Worm (Caenorhabditis elegans) whole organism, L2 larva: ENCODE data around the gene str-150.

ENCODE experiments used
- C34F6.9 ChIP-seq: fragments of 150-350 bp; optimal IDR thresholded peaks from 2 replicates; lab custom pipeline; 2014; ENCODE audit warnings: missing biosample characterization, missing genetic modification characterization
- F13H6.1 ChIP-seq: sonication (generic microtip); optimal IDR thresholded peaks from 2 replicates; lab custom pipeline; 2016; ENCODE audit warnings: missing genetic modification characterization, missing compliant biosample characterization
- Y55F3AM.14 ChIP-seq: fragments of 200-800 bp; sonication (Bioruptor generic); optimal IDR thresholded peaks from 2 replicates; lab custom pipeline; 2018; ENCODE audit warnings: mild to moderate bottlenecking, missing genetic modification characterization, missing compliant biosample characterization
- ZK546.5 ChIP-seq: sonication (generic microtip); optimal IDR thresholded peaks from 2 replicates; lab custom pipeline; 2017; ENCODE audit warnings: missing biosample characterization, missing genetic modification characterization
- alr-1 ChIP-seq: fragments of 150-350 bp; optimal IDR thresholded peaks from 2 replicates; lab custom pipeline; 2014; ENCODE audit warnings: missing biosample characterization, missing genetic modification characterization
- aly-2 ChIP-seq: fragments of 150-350 bp; optimal IDR thresholded peaks from 2 replicates; lab custom pipeline; 2014; ENCODE audit warnings: missing biosample characterization, missing genetic modification characterization
- ama-1 ChIP-seq: fragments of 150-350 bp; optimal IDR thresholded peaks from 2 replicates; lab custom pipeline; 2018; ENCODE audit warnings: inconsistent platforms
- blmp-1 ChIP-seq: sonication (generic microtip); optimal IDR thresholded peaks from 2 replicates; lab custom pipeline; 2017; ENCODE audit warnings: missing genetic modification characterization, mild to moderate bottlenecking, missing compliant biosample characterization, antibody characterized with exemption, moderate library complexity; ENCODE audit not compliant: insufficient read depth
- dmd-4 ChIP-seq: sonication (generic microtip); optimal IDR thresholded peaks from 2 replicates; lab custom pipeline; 2017; ENCODE audit warnings: missing biosample characterization, missing genetic modification characterization
- elt-1 ChIP-seq: fragments of 150-350 bp; optimal IDR thresholded peaks from 2 replicates; lab custom pipeline; 2014; ENCODE audit warnings: missing biosample characterization, missing genetic modification characterization
- elt-3 ChIP-seq: sonication (generic microtip); optimal IDR thresholded peaks from 2 replicates; lab custom pipeline; 2017; ENCODE audit warnings: missing biosample characterization, missing genetic modification characterization
- fos-1 ChIP-seq: fragments of 150-350 bp; optimal IDR thresholded peaks from 2 replicates; lab custom pipeline; 2014; ENCODE audit warnings: missing biosample characterization, missing genetic modification characterization
- lin-11 ChIP-seq: fragments of 150-350 bp; sonication (generic microtip); optimal IDR thresholded peaks from 2 replicates; lab custom pipeline; 2014; ENCODE audit warnings: missing biosample characterization, missing genetic modification characterization, inconsistent platforms, mixed read lengths
- lin-13 ChIP-seq: fragments of 150-350 bp; optimal IDR thresholded peaks from 2 replicates; lab custom pipeline; 2014; ENCODE audit warnings: missing biosample characterization, missing genetic modification reagents, missing genetic modification characterization
- lin-39 ChIP-seq: fragments of 150-350 bp; optimal IDR thresholded peaks from 2 replicates; lab custom pipeline; 2014; ENCODE audit warnings: missing biosample characterization, missing genetic modification reagents, missing genetic modification characterization
- mbf-1 ChIP-seq: sonication (generic microtip); optimal IDR thresholded peaks from 2 replicates; lab custom pipeline; 2017; ENCODE audit warnings: missing biosample characterization, missing genetic modification characterization
- nhr-10 ChIP-seq: sonication (generic microtip); optimal IDR thresholded peaks from 2 replicates; lab custom pipeline; 2017; ENCODE audit warnings: missing biosample characterization, missing genetic modification characterization
- nhr-11 ChIP-seq: fragments of 150-350 bp; optimal IDR thresholded peaks from 2 replicates; lab custom pipeline; 2014; ENCODE audit warnings: missing biosample characterization, missing genetic modification characterization
- nhr-12 ChIP-seq: fragments of 150-350 bp; optimal IDR thresholded peaks from 2 replicates; lab custom pipeline; 2014; ENCODE audit warnings: missing biosample characterization, missing genetic modification characterization
- nhr-129 ChIP-seq: fragments of 150-350 bp; optimal IDR thresholded peaks from 2 replicates; lab custom pipeline; 2014; ENCODE audit warnings: missing biosample characterization, missing genetic modification characterization
- nhr-21 ChIP-seq: fragments of 150-350 bp; optimal IDR thresholded peaks from 2 replicates; lab custom pipeline; 2014; ENCODE audit warnings: missing biosample characterization, missing genetic modification characterization
- nhr-23 ChIP-seq: fragments of 150-350 bp; optimal IDR thresholded peaks from 2 replicates; lab custom pipeline; 2014; ENCODE audit warnings: missing biosample characterization, missing genetic modification reagents, missing genetic modification characterization
- nhr-237 ChIP-seq: fragments of 150-350 bp; optimal IDR thresholded peaks from 2 replicates; lab custom pipeline; 2014; ENCODE audit warnings: missing biosample characterization, missing genetic modification characterization
- nhr-6 ChIP-seq: fragments of 150-350 bp; optimal IDR thresholded peaks from 2 replicates; lab custom pipeline; 2014; ENCODE audit warnings: missing biosample characterization, missing genetic modification characterization
- nhr-77 ChIP-seq: fragments of 150-350 bp; optimal IDR thresholded peaks from 2 replicates; lab custom pipeline; 2014; ENCODE audit warnings: missing biosample characterization, missing genetic modification characterization
- peb-1 ChIP-seq: fragments of 150-350 bp; optimal IDR thresholded peaks from 2 replicates; lab custom pipeline; 2014; ENCODE audit warnings: missing biosample characterization, missing genetic modification characterization
- skn-1 ChIP-seq: sonication (generic microtip); optimal IDR thresholded peaks from 2 replicates; lab custom pipeline; 2017; ENCODE audit warnings: missing biosample characterization, missing genetic modification characterization
- snpc-4 ChIP-seq: fragments of 150-350 bp; optimal IDR thresholded peaks from 2 replicates; lab custom pipeline; 2014; ENCODE audit warnings: missing biosample characterization, missing genetic modification characterization
- unc-39 ChIP-seq: fragments of 150-350 bp; optimal IDR thresholded peaks from 2 replicates; lab custom pipeline; 2014; ENCODE audit warnings: missing biosample characterization, missing genetic modification characterization
- unc-55 ChIP-seq: fragments of 150-350 bp; sonication (generic microtip); optimal IDR thresholded peaks from 3 replicates; lab custom pipeline; 2014; ENCODE audit warnings: missing biosample characterization, missing genetic modification reagents, missing genetic modification characterization
- unc-62 ChIP-seq: fragments of 150-350 bp; optimal IDR thresholded peaks from 2 replicates; lab custom pipeline; 2014; ENCODE audit warnings: missing biosample characterization, missing genetic modification reagents, missing genetic modification characterization
- zag-1 ChIP-seq: fragments of 150-350 bp; optimal IDR thresholded peaks from 2 replicates; lab custom pipeline; 2014; ENCODE audit warnings: missing biosample characterization, missing genetic modification characterization
- ztf-1 ChIP-seq: fragments of 200-800 bp; sonication (Bioruptor generic); conservative IDR thresholded peaks from 2 replicates; pipeline ENCODE4 v1.3.6; 2022; ENCODE audit warnings: missing genetic modification characterization, missing compliant biosample characterization
- ztf-11 ChIP-seq: sonication (generic microtip); optimal IDR thresholded peaks from 2 replicates; lab custom pipeline; 2017; ENCODE audit warnings: missing biosample characterization, missing genetic modification characterization
- ztf-4 ChIP-seq: fragments of 150-350 bp; optimal IDR thresholded peaks from 2 replicates; lab custom pipeline; 2014; ENCODE audit warnings: missing biosample characterization, missing genetic modification characterization

Gene str-150

ce11 chrV:16568056-16568455, 15.0 kb upstream of the str-150 start:
- TF ChIP-seq Y55F3AM.14 (GFP tag; lab: Kevin White, UChicago) (no peak), mbf-1 (no peak), nhr-129 (tag; lab: Kevin White, UChicago) (no peak), ztf-11 (tag; lab: Kevin White, UChicago) (no peak), fos-1 (tag; lab: Kevin White, UChicago) (no peak), ZK546.5 (tag; lab: Kevin White, UChicago) (no peak), unc-62 (GFP tag; lab: Kevin White, UChicago) (no peak), lin-13 (GFP tag; lab: Kevin White, UChicago) (no peak), ztf-4 (tag; lab: Kevin White, UChicago) (no peak), zag-1 (tag; lab: Kevin White, UChicago) (no peak), elt-3 (no peak), lin-11 (no peak), nhr-12 (tag; lab: Kevin White, UChicago) (no peak), C34F6.9 (tag; lab: Kevin White, UChicago) (no peak)

ce11 chrV:16570697-16571096, 12.4 kb upstream of the str-150 start, which contains the start of gene nhr-233:
Gene nhr-233 (minus strand): TSS chrV:16570797.
- TF ChIP-seq Y55F3AM.14 (GFP tag; lab: Kevin White, UChicago) (no peak), nhr-10 (tag; lab: Kevin White, UChicago) (no peak), nhr-237 (no peak), peb-1 (tag; lab: Kevin White, UChicago) (no peak)
- TF ChIP-seq, all 48 proteins: peak for 0

ce11 chrV:16573168-16573567, 9.9 kb upstream of the str-150 start, which contains the start of gene str-149:
Gene str-149 (plus strand): TSS chrV:16573468.
- TF ChIP-seq zag-1 (tag; lab: Kevin White, UChicago): no peak
- TF ChIP-seq nhr-10 (tag; lab: Kevin White, UChicago): no peak
- no peak for TF ChIP-seq unc-39
- no peak for TF ChIP-seq nhr-6
- TF ChIP-seq alr-1: no peak
- TF ChIP-seq ztf-11 (tag; lab: Kevin White, UChicago): no peak
- no peak for TF ChIP-seq ztf-1 (GFP tag; lab: Robert Waterston, UW)
- TF ChIP-seq ama-1 (lab: Kevin White, UChicago): no peak
- TF ChIP-seq fos-1 (tag; lab: Kevin White, UChicago): no peak
- no peak for TF ChIP-seq peb-1 (tag; lab: Kevin White, UChicago)
- no peak for TF ChIP-seq nhr-21 (tag; lab: Kevin White, UChicago)
- no peak for TF ChIP-seq aly-2 (tag; lab: Kevin White, UChicago)
- no peak for TF ChIP-seq blmp-1
- TF ChIP-seq lin-39 (tag; lab: Kevin White, UChicago): no peak

ce11 chrV:16575900-16576299, 7.2 kb upstream of the str-150 start, which contains the start of gene str-151:
Gene str-151 (plus strand): TSS chrV:16576200.
- TF ChIP-seq Y55F3AM.14 (GFP tag; lab: Kevin White, UChicago) (no peak), nhr-23 (no peak), nhr-11 (tag; lab: Kevin White, UChicago) (no peak), F13H6.1 (tag; lab: Kevin White, UChicago) (no peak)

- no peak for TF ChIP-seq elt-1
- no peak for TF ChIP-seq nhr-12 (tag; lab: Kevin White, UChicago)
- TF ChIP-seq dmd-4: no peak
- no peak for TF ChIP-seq nhr-129 (tag; lab: Kevin White, UChicago)
Observed at ce11 chrV:16580424-16580823, 2.6 kb upstream of the str-150 start, which contains the start of gene nhr-271. Gene nhr-271 (minus strand): TSS chrV:16580524.

ce11 chrV:16581061-16581460, 2.0 kb upstream of the str-150 start:
- no peak for TF ChIP-seq snpc-4 (tag; lab: Kevin White, UChicago)
- no peak for TF ChIP-seq Y55F3AM.14 (GFP tag; lab: Kevin White, UChicago)
- no peak for TF ChIP-seq nhr-129 (tag; lab: Kevin White, UChicago)
- TF ChIP-seq dmd-4: no peak
- no peak for TF ChIP-seq unc-39
- TF ChIP-seq nhr-10 (tag; lab: Kevin White, UChicago): no peak
- no peak for TF ChIP-seq nhr-77 (tag; lab: Kevin White, UChicago)
- no peak for TF ChIP-seq blmp-1
- no peak for TF ChIP-seq F13H6.1 (tag; lab: Kevin White, UChicago)
- TF ChIP-seq zag-1 (tag; lab: Kevin White, UChicago): no peak
- TF ChIP-seq unc-55 (GFP tag; lab: Kevin White, UChicago): no peak
- TF ChIP-seq skn-1 (tag; lab: Kevin White, UChicago): no peak
- TF ChIP-seq ztf-4 (tag; lab: Kevin White, UChicago): no peak
